Fruit fly (Drosophila melanogaster) whole organism, embryonic: ENCODE measurements around the gene CG4452.

Source experiments
- ATbp ChIP-seq: fragments of 200-800 bp; sonication (Bioruptor generic); optimal IDR thresholded peaks from 2 replicates; lab custom pipeline; 2017; ENCODE audit warnings: missing biosample characterization, mild to moderate bottlenecking, missing genetic modification characterization, missing genetic modification reagents
- Ada2b ChIP-seq: fragments of 200-800 bp; sonication (Bioruptor generic); IDR thresholded peaks from 2 replicates; pipeline ENCODE4 v1.3.6; 2022; ENCODE audit warnings: missing biosample characterization, missing genetic modification characterization
- Adf1 ChIP-seq: fragments of 200-800 bp; sonication (Bioruptor generic); IDR thresholded peaks from 2 replicates; pipeline ENCODE4 v1.3.6; 2022; ENCODE audit warnings: missing biosample characterization, missing genetic modification characterization
- B-H1 ChIP-seq: fragments of 200-800 bp; sonication (Bioruptor generic); IDR thresholded peaks from 3 replicates; pipeline ENCODE4 v1.3.6; 2022; ENCODE audit warnings: missing biosample characterization, missing genetic modification characterization
- BEAF-32 ChIP-seq: fragments of 200-800 bp; sonication (Bioruptor generic); optimal IDR thresholded peaks from 3 replicates; lab custom pipeline; 2017; ENCODE audit warnings: missing biosample characterization, missing genetic modification characterization, mild to moderate bottlenecking, moderate library complexity, missing genetic modification reagents
- CG10274 ChIP-seq: fragments of 200-800 bp; sonication (Bioruptor generic); optimal IDR thresholded peaks from 3 replicates; lab custom pipeline; 2017; ENCODE audit warnings: missing biosample characterization, mild to moderate bottlenecking, missing genetic modification characterization
- CG11456 ChIP-seq: fragments of 200-800 bp; sonication (Bioruptor generic); IDR thresholded peaks from 3 replicates; pipeline ENCODE4 v1.3.6; 2022; ENCODE audit warnings: missing biosample characterization, missing genetic modification characterization
- CG11723 ChIP-seq: fragments of 200-800 bp; sonication (Bioruptor generic); optimal IDR thresholded peaks from 2 replicates; lab custom pipeline; 2017; ENCODE audit warnings: missing biosample characterization, mild to moderate bottlenecking, missing genetic modification characterization
- CG12299 ChIP-seq: fragments of 200-800 bp; sonication (Bioruptor generic); optimal IDR thresholded peaks from 2 replicates; lab custom pipeline; 2018; ENCODE audit warnings: missing biosample characterization, mild to moderate bottlenecking, missing genetic modification characterization
- CG13123 ChIP-seq: fragments of 200-800 bp; sonication (Bioruptor generic); optimal IDR thresholded peaks from 2 replicates; lab custom pipeline; 2016; ENCODE audit warnings: missing biosample characterization, missing genetic modification characterization
- CG13894 ChIP-seq: fragments of 200-800 bp; sonication (Bioruptor generic); optimal IDR thresholded peaks from 3 replicates; lab custom pipeline; 2018; ENCODE audit warnings: missing biosample characterization, mild to moderate bottlenecking, missing genetic modification characterization, moderate library complexity
- CG15479 ChIP-seq: fragments of 200-800 bp; sonication (Bioruptor generic); optimal IDR thresholded peaks from 3 replicates; lab custom pipeline; 2019; ENCODE audit warnings: missing biosample characterization, mild to moderate bottlenecking, missing genetic modification characterization, moderate library complexity
- CG1647 ChIP-seq: fragments of 200-800 bp; sonication (Bioruptor generic); optimal IDR thresholded peaks from 3 replicates; lab custom pipeline; 2016; ENCODE audit warnings: missing biosample characterization, missing genetic modification characterization
- CG17361 ChIP-seq: fragments of 200-800 bp; sonication (Bioruptor generic); IDR thresholded peaks from 3 replicates; pipeline ENCODE4 v1.3.6; 2022; ENCODE audit warnings: missing biosample characterization, missing genetic modification characterization
- CG18262 ChIP-seq: fragments of 200-800 bp; optimal IDR thresholded peaks from 3 replicates; lab custom pipeline; 2019; ENCODE audit warnings: missing biosample characterization, mild to moderate bottlenecking, missing genetic modification characterization, moderate library complexity
- CG2678 ChIP-seq: fragments of 200-800 bp; sonication (Bioruptor generic); optimal IDR thresholded peaks from 3 replicates; lab custom pipeline; 2019; ENCODE audit warnings: missing biosample characterization, mild to moderate bottlenecking, missing genetic modification characterization, moderate library complexity
- CG31388 ChIP-seq: fragments of 200-800 bp; sonication (Bioruptor generic); optimal IDR thresholded peaks from 2 replicates; lab custom pipeline; 2016; ENCODE audit warnings: missing biosample characterization, missing genetic modification characterization
- CG34376 ChIP-seq: fragments of 200-800 bp; sonication (Bioruptor generic); optimal IDR thresholded peaks from 2 replicates; lab custom pipeline; 2018; ENCODE audit warnings: missing biosample characterization, mild to moderate bottlenecking, missing genetic modification characterization
- CG4328 ChIP-seq: fragments of 200-800 bp; sonication (Bioruptor generic); optimal IDR thresholded peaks from 3 replicates; lab custom pipeline; 2017; ENCODE audit warnings: missing biosample characterization, missing genetic modification reagents, missing genetic modification characterization
- CG43689 ChIP-seq: fragments of 200-800 bp; sonication (Bioruptor generic); IDR thresholded peaks from 2 replicates; pipeline ENCODE4 v1.3.6; 2022; ENCODE audit warnings: missing biosample characterization, missing genetic modification characterization
- CG4404 ChIP-seq: fragments of 200-800 bp; sonication (Bioruptor generic); IDR thresholded peaks from 2 replicates; pipeline ENCODE4 v1.3.6; 2022; ENCODE audit warnings: missing biosample characterization, missing genetic modification characterization
- CG4854 ChIP-seq: fragments of 200-800 bp; sonication (Bioruptor generic); optimal IDR thresholded peaks from 2 replicates; lab custom pipeline; 2016; ENCODE audit warnings: missing biosample characterization, missing genetic modification characterization, inconsistent platforms
- CG6683 ChIP-seq: fragments of 200-800 bp; sonication (Bioruptor generic); optimal IDR thresholded peaks from 2 replicates; lab custom pipeline; 2017; ENCODE audit warnings: missing biosample characterization, mild to moderate bottlenecking, missing genetic modification characterization, missing genetic modification reagents
- CG8765 ChIP-seq: fragments of 200-800 bp; sonication (Bioruptor generic); IDR thresholded peaks from 2 replicates; pipeline ENCODE4 v1.3.6; 2022; ENCODE audit warnings: missing biosample characterization, missing genetic modification characterization
- CHES-1-like ChIP-seq: fragments of 200-800 bp; sonication (Bioruptor generic); optimal IDR thresholded peaks from 2 replicates; lab custom pipeline; 2016; ENCODE audit warnings: missing biosample characterization, missing genetic modification characterization
- CkIIα-i1 ChIP-seq: fragments of 200-800 bp; sonication (Bioruptor generic); IDR thresholded peaks from 2 replicates; pipeline ENCODE4 v1.3.6; 2022; ENCODE audit warnings: missing biosample characterization, missing genetic modification characterization
- GATAe ChIP-seq: fragments of 200-800 bp; sonication (Bioruptor generic); conservative IDR thresholded peaks from 2 replicates; pipeline ENCODE4 v1.3.6; 2022; ENCODE audit warnings: missing biosample characterization, missing genetic modification characterization
- Gsc ChIP-seq: fragments of 200-800 bp; sonication (Bioruptor generic); IDR thresholded peaks from 2 replicates; pipeline ENCODE4 v1.3.6; 2022; ENCODE audit warnings: missing biosample characterization, missing genetic modification characterization
- HHEX ChIP-seq: fragments of 200-800 bp; sonication (Bioruptor generic); optimal IDR thresholded peaks from 3 replicates; lab custom pipeline; 2017; ENCODE audit warnings: missing biosample characterization, mild to moderate bottlenecking, missing genetic modification characterization, missing genetic modification reagents
- MESR4 ChIP-seq: fragments of 200-800 bp; sonication (Bioruptor generic); optimal IDR thresholded peaks from 2 replicates; lab custom pipeline; 2018; ENCODE audit warnings: missing biosample characterization, mild to moderate bottlenecking, missing genetic modification characterization, moderate library complexity
- Ptx1 ChIP-seq: fragments of 200-800 bp; sonication (Bioruptor generic); IDR thresholded peaks from 2 replicates; pipeline ENCODE4 v1.3.6; 2022; ENCODE audit warnings: missing biosample characterization, missing genetic modification characterization
- Sox100B ChIP-seq: fragments of 200-800 bp; sonication (Bioruptor generic); optimal IDR thresholded peaks from 3 replicates; lab custom pipeline; 2018; ENCODE audit warnings: missing biosample characterization, mild to moderate bottlenecking, missing genetic modification characterization
- TFAM ChIP-seq: fragments of 200-800 bp; sonication (Bioruptor generic); optimal IDR thresholded peaks from 2 replicates; lab custom pipeline; 2017; ENCODE audit warnings: missing biosample characterization, missing genetic modification characterization, inconsistent platforms
- ara ChIP-seq: fragments of 200-800 bp; sonication (Bioruptor generic); IDR thresholded peaks from 2 replicates; pipeline ENCODE4 v1.3.6; 2022; ENCODE audit warnings: missing biosample characterization, missing genetic modification characterization
- bcd ChIP-seq: fragments of 200-800 bp; sonication (Bioruptor generic); optimal IDR thresholded peaks from 2 replicates; lab custom pipeline; 2017; ENCODE audit warnings: missing biosample characterization, mild to moderate bottlenecking, missing genetic modification characterization
- cg ChIP-seq: fragments of 200-800 bp; sonication (Bioruptor generic); optimal IDR thresholded peaks from 3 replicates; lab custom pipeline; 2019; ENCODE audit warnings: missing biosample characterization, mild to moderate bottlenecking, missing genetic modification characterization, moderate library complexity
- chm ChIP-seq: fragments of 200-800 bp; sonication (Bioruptor generic); IDR thresholded peaks from 2 replicates; pipeline ENCODE4 v1.3.6; 2022; ENCODE audit warnings: missing biosample characterization, missing genetic modification characterization
- croc ChIP-seq: fragments of 200-800 bp; sonication (Bioruptor generic); conservative IDR thresholded peaks from 3 replicates; pipeline ENCODE4 v1.3.6; 2022; ENCODE audit warnings: missing biosample characterization, missing genetic modification characterization
- dmrt11E ChIP-seq: fragments of 200-800 bp; sonication (Bioruptor generic); optimal IDR thresholded peaks from 3 replicates; lab custom pipeline; 2018; ENCODE audit warnings: missing biosample characterization, mild to moderate bottlenecking, missing genetic modification characterization, moderate library complexity
- dysf ChIP-seq: fragments of 200-800 bp; sonication (Bioruptor generic); IDR thresholded peaks from 3 replicates; pipeline ENCODE4 v1.3.6; 2022; ENCODE audit warnings: missing biosample characterization, missing genetic modification characterization
- emc ChIP-seq: fragments of 200-800 bp; sonication (Bioruptor generic); optimal IDR thresholded peaks from 2 replicates; lab custom pipeline; 2016; ENCODE audit warnings: missing biosample characterization, missing genetic modification characterization
- ewg ChIP-seq: fragments of 200-800 bp; sonication (Bioruptor generic); optimal IDR thresholded peaks from 3 replicates; lab custom pipeline; 2017; ENCODE audit warnings: mild to moderate bottlenecking, missing biosample characterization, missing genetic modification reagents, missing genetic modification characterization
- fu2 ChIP-seq: fragments of 200-800 bp; sonication (Bioruptor generic); optimal IDR thresholded peaks from 2 replicates; lab custom pipeline; 2016; ENCODE audit warnings: missing biosample characterization, missing genetic modification characterization
- inv ChIP-seq: fragments of 200-800 bp; sonication (Bioruptor generic); IDR thresholded peaks from 2 replicates; pipeline ENCODE4 v1.3.6; 2022; ENCODE audit warnings: missing biosample characterization, missing genetic modification characterization; ENCODE audit not compliant: partially characterized antibody
- nau ChIP-seq: fragments of 200-800 bp; sonication (Bioruptor generic); optimal IDR thresholded peaks from 3 replicates; lab custom pipeline; 2017; ENCODE audit warnings: missing biosample characterization, mild to moderate bottlenecking, missing genetic modification characterization, missing genetic modification reagents
- nom ChIP-seq: fragments of 200-800 bp; sonication (Bioruptor generic); optimal IDR thresholded peaks from 2 replicates; lab custom pipeline; 2017; ENCODE audit warnings: missing biosample characterization, missing genetic modification characterization, mild to moderate bottlenecking, moderate library complexity, missing genetic modification reagents
- odd ChIP-seq: fragments of 200-800 bp; sonication (Bioruptor generic); optimal IDR thresholded peaks from 2 replicates; lab custom pipeline; 2017; ENCODE audit warnings: missing biosample characterization, mild to moderate bottlenecking, missing genetic modification characterization
- toy ChIP-seq: fragments of 200-800 bp; sonication (Bioruptor generic); IDR thresholded peaks from 2 replicates; pipeline ENCODE4 v1.3.6; 2022; ENCODE audit warnings: missing biosample characterization, missing genetic modification characterization
- wdn ChIP-seq: fragments of 200-800 bp; sonication (Bioruptor generic); IDR thresholded peaks from 2 replicates; pipeline ENCODE4 v1.3.6; 2022; ENCODE audit warnings: missing biosample characterization, missing genetic modification characterization

The CG4452 gene

dm6 chr3L:9410754-9411423, 43.7 kb downstream of the CG4452 start, which contains the start of the genes CG4022 and Cpsf5 (continued):
- TF ChIP-seq CG8765 (peak; percentile 66; the same call in 1 of the 2 replicates), CG11456 (GFP tag; lab: Robert Waterston, UW) (peak; percentile 78; the same call in 2 of the 3 replicates), dysf (GFP tag; lab: Robert Waterston, UW) (peak; percentile 84), CG15479 (GFP tag; lab: Kevin White, UChicago) (peak; percentile 66), bcd (peak; percentile 73), Ada2b (GFP tag; lab: Robert Waterston, UW) (peak; percentile 78), CG1647 (GFP tag; lab: Kevin White, UChicago) (peak; percentile 53), fu2 (GFP tag; lab: Kevin White, UChicago) (no peak), CG4854 (peak; percentile 62), dmrt11E (tag; lab: Kevin White, UChicago) (peak; percentile 86), GATAe (GFP tag; lab: Robert Waterston, UW) (no peak), chm (GFP tag; lab: Robert Waterston, UW) (peak; percentile 50; the same call in 1 of the 2 replicates), toy (GFP tag; lab: Robert Waterston, UW) (peak; percentile 24; the same call in 1 of the 2 replicates), cg (GFP tag; lab: Kevin White, UChicago) (no peak), Ptx1 (GFP tag; lab: Robert Waterston, UW) (peak; percentile 84), ATbp (peak; percentile 62), ara (GFP tag; lab: Robert Waterston, UW) (peak; percentile 87), CHES-1-like (GFP tag; lab: Kevin White, UChicago) (peak; percentile 60), CG13894 (no peak), MESR4 (GFP tag; lab: Kevin White, UChicago) (peak; percentile 50), BEAF-32 (GFP tag; lab: Kevin White, UChicago) (peak; percentile 52), Gsc (GFP tag; lab: Robert Waterston, UW) (no peak), CG11723 (GFP tag; lab: Kevin White, UChicago) (peak; percentile 52), Adf1 (GFP tag; lab: Robert Waterston, UW) (peak; percentile 61; the same call in 1 of the 2 replicates), nom (GFP tag; lab: Kevin White, UChicago) (peak; percentile 28), CG12299 (tag; lab: Kevin White, UChicago) (peak; percentile 84), CG17361 (GFP tag; lab: Robert Waterston, UW) (peak; percentile 82), inv (peak; percentile 49; the same call in 1 of the 2 replicates), CG10274 (no peak), ewg (peak; percentile 79), CG18262 (peak; percentile 84), CG4328 (peak; percentile 78), CG34376 (GFP tag; lab: Kevin White, UChicago) (peak; percentile 23), TFAM (GFP tag; lab: Kevin White, UChicago) (no peak), CG6683 (GFP tag; lab: Kevin White, UChicago) (peak; percentile 53), CG43689 (GFP tag; lab: Robert Waterston, UW) (peak; percentile 71; the same call in 1 of the 2 replicates), wdn (GFP tag; lab: Robert Waterston, UW) (peak; percentile 55; the same call in 1 of the 2 replicates), odd (GFP tag; lab: Kevin White, UChicago) (peak; percentile 57), CkIIα-i1 (GFP tag; lab: Robert Waterston, UW) (no peak), CG31388 (GFP tag; lab: Kevin White, UChicago) (peak; percentile 46), HHEX (GFP tag; lab: Kevin White, UChicago) (peak; percentile 69), Sox100B (peak; percentile 71), CG2678 (tag; lab: Kevin White, UChicago) (peak; percentile 85), emc (GFP tag; lab: Kevin White, UChicago) (peak; percentile 27), B-H1 (GFP tag; lab: Robert Waterston, UW) (peak; percentile 63; the same call in 2 of the 3 replicates), nau (GFP tag; lab: Kevin White, UChicago) (peak; percentile 36), CG13123 (peak; percentile 74), croc (GFP tag; lab: Robert Waterston, UW) (peak; percentile 73), CG4404 (peak; percentile 76)
